Fruit fly (Drosophila melanogaster): ENCODE data around the gene Arts.

Arts gene

DNA sequence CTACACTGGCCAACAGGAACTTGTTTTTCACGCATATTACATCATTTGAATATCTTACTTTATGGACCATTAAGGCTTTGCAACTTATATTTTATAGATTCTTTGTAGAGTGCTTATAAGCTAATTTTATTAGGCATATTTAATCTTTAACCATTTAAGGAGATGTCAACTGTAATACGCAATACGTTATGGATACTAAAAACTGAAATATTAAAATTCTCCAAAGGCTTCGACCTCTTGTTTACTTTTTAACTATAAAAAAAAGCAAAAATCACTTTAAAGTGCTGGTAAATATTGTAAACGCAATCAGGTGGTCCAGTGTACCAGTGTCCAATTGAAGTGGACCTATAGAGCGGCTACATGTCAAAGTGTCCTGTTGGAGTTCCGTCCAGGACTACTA, 54.4 kb downstream of the Arts start (continued):
- TF ChIP-seq CG43689 (GFP tag; IDR thresholded peaks at IDR 0.05) (no peak), dpn (GFP tag; optimal IDR thresholded peaks at IDR 0.05) (peak in 1 of 2 experiments; percentile 12), CG6791 (GFP tag; IDR thresholded peaks at IDR 0.05; ENCODE audit: partially characterized antibody) (no peak), CG3995 (GFP tag; optimal IDR thresholded peaks at IDR 0.05) (no peak), B-H2 (GFP tag; optimal IDR thresholded peaks at IDR 0.05) (no peak), CG10959 (GFP tag; IDR thresholded peaks at IDR 0.05) (no peak), CG14710 (tag; optimal IDR thresholded peaks at IDR 0.05) (peak; percentile 12), bowl (GFP tag; IDR thresholded peaks at IDR 0.05) (no peak), CG12744 (GFP tag; optimal IDR thresholded peaks at IDR 0.05) (no peak), Med (GFP tag) (peak; percentile 82), CoRest (tag; optimal IDR thresholded peaks at IDR 0.05) (peak; percentile 53), Rx (GFP tag; IDR thresholded peaks at IDR 0.05) (no peak), CG12236 (GFP tag; optimal IDR thresholded peaks at IDR 0.05) (no peak), kay (GFP tag; optimal IDR thresholded peaks at IDR 0.05) (no peak), Camta (GFP tag; optimal IDR thresholded peaks at IDR 0.05) (no peak), CG10979 (tag; optimal IDR thresholded peaks at IDR 0.05) (peak; percentile 33), CG2712 (tag; optimal IDR thresholded peaks at IDR 0.05) (peak; percentile 43), twi (tag; optimal IDR thresholded peaks at IDR 0.05) (no peak), fd3F (GFP tag; optimal IDR thresholded peaks at IDR 0.05) (no peak), Chrac-16 (GFP tag; optimal IDR thresholded peaks at IDR 0.05) (no peak), Nf-YC (tag; optimal IDR thresholded peaks at IDR 0.05) (no peak), zfh2 (GFP tag; optimal IDR thresholded peaks at IDR 0.05) (no peak), CG11696 (GFP tag; IDR thresholded peaks at IDR 0.05) (no peak), schlank (tag; optimal IDR thresholded peaks at IDR 0.05) (no peak), slbo (GFP tag; IDR thresholded peaks at IDR 0.05) (peak; percentile 39), kni (GFP tag; optimal IDR thresholded peaks at IDR 0.05) (no peak), CG14667 (GFP tag; IDR thresholded peaks at IDR 0.05) (no peak), CG17328 (GFP tag; IDR thresholded peaks at IDR 0.05) (no peak), BEAF-32 (GFP tag; optimal IDR thresholded peaks at IDR 0.05) (no peak), CG4360 (GFP tag; IDR thresholded peaks at IDR 0.05) (no peak), ftz-f1 (GFP tag; optimal IDR thresholded peaks at IDR 0.05) (no peak), eve (GFP tag; optimal IDR thresholded peaks at IDR 0.05) (no peak), az2 (GFP tag; optimal IDR thresholded peaks at IDR 0.05) (no peak), tll (GFP tag; optimal IDR thresholded peaks at IDR 0.05) (no peak), sens (GFP tag) (peak; percentile 83), C15 (GFP tag; IDR thresholded peaks at IDR 0.05) (no peak), ap (GFP tag; IDR thresholded peaks at IDR 0.05) (no peak), Fer3 (tag; optimal IDR thresholded peaks at IDR 0.05) (peak; percentile 25), zen2 (GFP tag; IDR thresholded peaks at IDR 0.05; ENCODE audit: partially characterized antibody) (no peak), bsh (GFP tag; optimal IDR thresholded peaks at IDR 0.05) (peak in 1 of 2 experiments; percentile 2), salm (tag; optimal IDR thresholded peaks at IDR 0.05) (no peak), CG10565 (GFP tag; optimal IDR thresholded peaks at IDR 0.05) (no peak), CG17186 (GFP tag; optimal IDR thresholded peaks at IDR 0.05) (no peak), Hsf (GFP tag; optimal IDR thresholded peaks at IDR 0.05) (peak; percentile 17), CG32772 (GFP tag; IDR thresholded peaks at IDR 0.05) (no peak), CG6689 (GFP tag; IDR thresholded peaks at IDR 0.05) (peak; percentile 49; the same call in 1 of the 2 replicates), CG10147 (GFP tag; optimal IDR thresholded peaks at IDR 0.05) (peak; percentile 47), E2f1 (GFP tag; IDR thresholded peaks at IDR 0.05) (0 out of 2 replicates have a peak, but pooled peaks have one; percentile 9), gcm2 (GFP tag; optimal IDR thresholded peaks at IDR 0.05) (no peak), pfk (GFP tag; optimal IDR thresholded peaks at IDR 0.05) (no peak), dm (GFP tag; optimal IDR thresholded peaks at IDR 0.05) (no peak), Hmr (GFP tag; optimal IDR thresholded peaks at IDR 0.05) (peak; percentile 39)

Measured in whole organism, embryonic.